Worm (Caenorhabditis elegans): ENCODE measurements around the gene C26B2.7.

Gene C26B2.7

ce11 chrIV:8036492-8036891 is 20.4 kb downstream of the C26B2.7 start:
- no peak for TF ChIP-seq hlh-30 (tag; optimal IDR thresholded peaks at IDR 0.05; ENCODE audit: insufficient read depth)

ce11 chrIV:8040610-8041317 is 24.7 kb downstream of the C26B2.7 start:
- no peak for TF ChIP-seq ceh-45 (GFP tag; IDR thresholded peaks at IDR 0.05)
- no peak for TF ChIP-seq sox-4 (tag; optimal IDR thresholded peaks at IDR 0.05)
- no peak for TF ChIP-seq lin-11 (tag; optimal IDR thresholded peaks at IDR 0.05)
- no peak for TF ChIP-seq ceh-2 (tag; optimal IDR thresholded peaks at IDR 0.05)
- peak; percentile 17 for TF ChIP-seq tbx-2 (tag; optimal IDR thresholded peaks at IDR 0.05)
- no peak for TF ChIP-seq C38D4.7 (GFP tag; optimal IDR thresholded peaks at IDR 0.05)
- no peak for TF ChIP-seq nhr-232 (tag; optimal IDR thresholded peaks at IDR 0.05)
- no peak for TF ChIP-seq ceh-30 (tag; optimal IDR thresholded peaks at IDR 0.05)
- peak; percentile 89 for TF ChIP-seq unc-42 (tag; optimal IDR thresholded peaks at IDR 0.05)
- TF ChIP-seq ahr-1 (tag; optimal IDR thresholded peaks at IDR 0.05), result no peak
- peak; percentile 75 for TF ChIP-seq ceh-34 (tag; optimal IDR thresholded peaks at IDR 0.05)
- no peak for TF ChIP-seq Y22D7AL.16 (tag; optimal IDR thresholded peaks at IDR 0.05)
- TF ChIP-seq pax-1 (tag; optimal IDR thresholded peaks at IDR 0.05), result no peak
- peak; percentile 31 for TF ChIP-seq ceh-31 (tag; optimal IDR thresholded peaks at IDR 0.05)
- no peak for TF ChIP-seq T23F11.4 (GFP tag; optimal IDR thresholded peaks at IDR 0.05)

- TF ChIP-seq unc-42 (tag; optimal IDR thresholded peaks at IDR 0.05) (no peak), elt-2 (tag; optimal IDR thresholded peaks at IDR 0.05) (no peak), unc-3 (GFP tag; conservative IDR thresholded peaks at IDR 0.05) (no peak), unc-3 (tag; optimal IDR thresholded peaks at IDR 0.05) (no peak), ama-1 (optimal IDR thresholded peaks at IDR 0.05) (no peak), ref-2 (tag; optimal IDR thresholded peaks at IDR 0.05) (no peak), ceh-45 (GFP tag; IDR thresholded peaks at IDR 0.05) (no peak), npax-4 (tag; optimal IDR thresholded peaks at IDR 0.05) (no peak), tbx-7 (tag; optimal IDR thresholded peaks at IDR 0.05) (no peak), ceh-6 (GFP tag; optimal IDR thresholded peaks at IDR 0.05) (no peak), ceh-2 (tag; optimal IDR thresholded peaks at IDR 0.05) (no peak), ets-4 (tag; optimal IDR thresholded peaks at IDR 0.05) (no peak), hlh-6 (tag; optimal IDR thresholded peaks at IDR 0.05) (no peak), odd-2 (tag; optimal IDR thresholded peaks at IDR 0.05) (no peak), ztf-16 (tag; optimal IDR thresholded peaks at IDR 0.05) (no peak), ceh-48 (tag; optimal IDR thresholded peaks at IDR 0.05) (no peak), sox-4 (tag; optimal IDR thresholded peaks at IDR 0.05) (no peak), F13H6.1 (tag; optimal IDR thresholded peaks at IDR 0.05) (no peak), elt-4 (tag; optimal IDR thresholded peaks at IDR 0.05) (no peak)
These were observed 25.9 kb downstream of the C26B2.7 start for ce11 chrIV:8042005-8042404.

ce11 chrIV:8042897-8043296 is 26.8 kb downstream of the C26B2.7 start:
- TF ChIP-seq hlh-8 (tag; optimal IDR thresholded peaks at IDR 0.05), result no peak
- TF ChIP-seq sdc-2 (tag; optimal IDR thresholded peaks at IDR 0.05), result no peak
- no peak for TF ChIP-seq ceh-45 (GFP tag; IDR thresholded peaks at IDR 0.05)
- no peak for TF ChIP-seq pros-1 (tag; optimal IDR thresholded peaks at IDR 0.05)
- TF ChIP-seq ceh-19 (GFP tag; optimal IDR thresholded peaks at IDR 0.05), result no peak
- TF ChIP-seq fkh-6 (tag; optimal IDR thresholded peaks at IDR 0.05), result no peak
- no peak for TF ChIP-seq tbx-7 (tag; optimal IDR thresholded peaks at IDR 0.05)
- TF ChIP-seq ama-1 (optimal IDR thresholded peaks at IDR 0.05), result no peak
- no peak for TF ChIP-seq gmeb-2 (tag; optimal IDR thresholded peaks at IDR 0.05)
- no peak for TF ChIP-seq ceh-22 (tag; optimal IDR thresholded peaks at IDR 0.05)
- no peak for TF ChIP-seq unc-55 (GFP tag; optimal IDR thresholded peaks at IDR 0.05)
- TF ChIP-seq lim-6 (tag; optimal IDR thresholded peaks at IDR 0.05), result no peak

Data from whole organism, late embryonic.